Fruit fly (Drosophila melanogaster) whole organism, pupa: Measurements from ENCODE around the gene lmgA.

Experiments used
- CG12605 ChIP-seq: fragments of 200-800 bp; sonication (Bioruptor generic); IDR thresholded peaks from 2 replicates; pipeline ENCODE4 v1.3.6; 2022; ENCODE audit warnings: missing biosample characterization, missing genetic modification characterization
- CG13204 ChIP-seq: fragments of 200-800 bp; sonication (Bioruptor generic); optimal IDR thresholded peaks from 2 replicates; lab custom pipeline; 2018; ENCODE audit warnings: missing biosample characterization, mild to moderate bottlenecking, missing genetic modification characterization, moderate library complexity
- CG14655 ChIP-seq: fragments of 200-800 bp; sonication (Bioruptor generic); optimal IDR thresholded peaks from 3 replicates; lab custom pipeline; 2017; ENCODE audit warnings: mild to moderate bottlenecking, missing biosample characterization, missing genetic modification reagents, missing genetic modification characterization
- CG15710 ChIP-seq: fragments of 200-800 bp; sonication (Bioruptor generic); optimal IDR thresholded peaks from 2 replicates; lab custom pipeline; 2018; ENCODE audit warnings: missing biosample characterization, mild to moderate bottlenecking, missing genetic modification characterization, moderate library complexity
- CG17806 ChIP-seq: fragments of 200-800 bp; sonication (Bioruptor generic); optimal IDR thresholded peaks from 2 replicates; lab custom pipeline; 2018; ENCODE audit warnings: missing biosample characterization, mild to moderate bottlenecking, missing genetic modification characterization, moderate library complexity
- CG32121 ChIP-seq: fragments of 200-800 bp; sonication (Bioruptor generic); IDR thresholded peaks from 2 replicates; pipeline ENCODE4 v1.3.6; 2022; ENCODE audit warnings: missing biosample characterization, missing genetic modification characterization
- CG34367 ChIP-seq: fragments of 200-800 bp; sonication (Bioruptor generic); optimal IDR thresholded peaks from 2 replicates; lab custom pipeline; 2018; ENCODE audit warnings: missing biosample characterization, mild to moderate bottlenecking, missing genetic modification characterization
- CG4496 ChIP-seq: fragments of 200-800 bp; sonication (Bioruptor generic); IDR thresholded peaks from 3 replicates; pipeline ENCODE4 v1.3.6; 2022; ENCODE audit warnings: missing biosample characterization, missing genetic modification characterization
- CG8159 ChIP-seq: fragments of 200-800 bp; sonication (Bioruptor generic); optimal IDR thresholded peaks from 3 replicates; lab custom pipeline; 2018; ENCODE audit warnings: missing biosample characterization, mild to moderate bottlenecking, missing genetic modification characterization, moderate library complexity
- CG8301 ChIP-seq: fragments of 200-800 bp; sonication (Bioruptor generic); optimal IDR thresholded peaks from 2 replicates; lab custom pipeline; 2018; ENCODE audit warnings: missing biosample characterization, mild to moderate bottlenecking, missing genetic modification characterization
- CG9948 ChIP-seq: fragments of 200-800 bp; sonication (Bioruptor generic); optimal IDR thresholded peaks from 2 replicates; lab custom pipeline; 2018; ENCODE audit warnings: missing biosample characterization, mild to moderate bottlenecking, missing genetic modification characterization, moderate library complexity
- EcR ChIP-seq: fragments of 200-800 bp; sonication (Bioruptor generic); optimal IDR thresholded peaks from 3 replicates; lab custom pipeline; 2019; ENCODE audit warnings: missing biosample characterization, missing genetic modification characterization, mild to moderate bottlenecking, moderate library complexity, missing genetic modification reagents
- Ets98B ChIP-seq: fragments of 200-800 bp; sonication (Bioruptor generic); IDR thresholded peaks from 2 replicates; pipeline ENCODE4 v1.3.6; 2022; ENCODE audit warnings: missing biosample characterization, missing genetic modification characterization
- Pif1A ChIP-seq: fragments of 200-800 bp; sonication (Bioruptor generic); optimal IDR thresholded peaks from 3 replicates; lab custom pipeline; 2016; ENCODE audit warnings: missing biosample characterization, missing genetic modification characterization
- fd96Ca ChIP-seq: fragments of 200-800 bp; sonication (Bioruptor generic); IDR thresholded peaks from 3 replicates; pipeline ENCODE4 v1.3.6; 2022; ENCODE audit warnings: missing biosample characterization, missing genetic modification characterization
- gl ChIP-seq: fragments of 200-800 bp; sonication (Bioruptor generic); optimal IDR thresholded peaks from 2 replicates; lab custom pipeline; 2018; ENCODE audit warnings: missing biosample characterization, mild to moderate bottlenecking, missing genetic modification characterization

The lmgA gene

DNA sequence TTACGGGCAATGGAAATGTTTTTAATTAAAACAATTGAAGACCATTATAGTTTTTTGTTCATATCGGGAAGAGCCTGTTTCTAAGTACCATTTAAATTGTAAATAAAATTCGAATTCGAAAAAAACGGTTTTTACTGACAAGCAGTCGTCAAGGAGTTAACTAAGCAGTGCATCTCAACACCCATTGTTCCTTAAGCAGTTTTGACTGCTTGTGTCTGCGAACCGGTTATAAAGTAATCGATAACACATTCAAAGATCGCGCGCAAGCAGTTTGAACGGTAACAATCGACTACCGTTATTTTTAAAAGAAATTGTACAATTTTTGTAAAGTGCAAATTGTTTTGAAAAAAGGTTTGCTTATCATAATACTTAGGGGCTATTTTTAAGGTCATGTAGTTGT lies 50.4 kb downstream of the lmgA start:
- TF ChIP-seq CG8159 = no peak
- TF ChIP-seq CG14655 = no peak
- no peak for TF ChIP-seq CG34367
- no peak for TF ChIP-seq CG4496 (GFP tag; lab: Robert Waterston, UW)
- TF ChIP-seq CG12605 (GFP tag; lab: Robert Waterston, UW) = no peak
- no peak for TF ChIP-seq CG8301 (tag; lab: Kevin White, UChicago)
- TF ChIP-seq CG9948 (tag; lab: Kevin White, UChicago) = no peak

dm6 chr2L:8477049-8477448 lies 51.4 kb downstream of the lmgA start, which contains the start of gene CheA29a:
Gene CheA29a, plus strand, starts transcription at chr2L:8477349.
- no peak for TF ChIP-seq CG12605 (GFP tag; lab: Robert Waterston, UW)
- TF ChIP-seq CG9948 (tag; lab: Kevin White, UChicago) = no peak
- no peak for TF ChIP-seq fd96Ca (GFP tag; lab: Robert Waterston, UW)
- no peak for TF ChIP-seq EcR (GFP tag; lab: Kevin White, UChicago)
- TF ChIP-seq CG15710 (tag; lab: Kevin White, UChicago) = no peak
- TF ChIP-seq Ets98B (GFP tag; lab: Robert Waterston, UW) = no peak
- no peak for TF ChIP-seq CG17806 (tag; lab: Kevin White, UChicago)
- TF ChIP-seq gl (tag; lab: Kevin White, UChicago) = no peak
- no peak for TF ChIP-seq CG13204
- no peak for TF ChIP-seq CG34367
- TF ChIP-seq CG32121 = no peak
- TF ChIP-seq Pif1A (GFP tag; lab: Kevin White, UChicago) = no peak
- TF ChIP-seq CG8159 = no peak
